Worm (Caenorhabditis elegans) whole organism, L1 larva: ENCODE data around the gene tut-2.
A peak's percentile ranks its signal among the peaks of the same experiment; 100 is the strongest.

Source experiments
- C04F5.9 ChIP-seq: sonication (generic microtip); optimal IDR thresholded peaks from 2 replicates; lab custom pipeline; 2016; ENCODE audit warnings: missing genetic modification characterization, missing compliant biosample characterization
- F16B12.6 ChIP-seq: fragments of 150-350 bp; optimal IDR thresholded peaks from 2 replicates; lab custom pipeline; 2014; ENCODE audit warnings: missing biosample characterization, missing genetic modification characterization
- Y116A8C.19 ChIP-seq: sonication (generic microtip); optimal IDR thresholded peaks from 2 replicates; lab custom pipeline; 2016; ENCODE audit warnings: missing compliant biosample characterization, missing genetic modification characterization, borderline replicate concordance
- aha-1 ChIP-seq: fragments of 150-350 bp; optimal IDR thresholded peaks from 2 replicates; lab custom pipeline; 2014; ENCODE audit warnings: missing biosample characterization, missing genetic modification characterization
- aly-2 ChIP-seq: fragments of 150-350 bp; optimal IDR thresholded peaks from 2 replicates; lab custom pipeline; 2014; ENCODE audit warnings: missing biosample characterization, missing genetic modification characterization
- ama-1 ChIP-seq: fragments of 150-350 bp; optimal IDR thresholded peaks from 2 replicates; lab custom pipeline; 2014
- blmp-1 ChIP-seq: fragments of 150-350 bp; optimal IDR thresholded peaks from 2 replicates; lab custom pipeline; 2014; ENCODE audit warnings: missing biosample characterization, missing genetic modification characterization
- ceh-8 ChIP-seq: fragments of 200-800 bp; sonication (Bioruptor generic); optimal IDR thresholded peaks from 2 replicates; lab custom pipeline; 2018; ENCODE audit warnings: mild to moderate bottlenecking, missing genetic modification characterization, moderate library complexity, missing compliant biosample characterization
- dpl-1 ChIP-seq, 3 experiments: fragments of 150-350 bp in 2 of 3; sonication (generic microtip) in 1 of 3; optimal IDR thresholded peaks; 2 replicates each; lab custom pipeline; 2014 to 2017; ENCODE audit warnings: missing biosample characterization in 3 of 3, missing genetic modification characterization in 3 of 3, missing genetic modification reagents in 3 of 3
- dsc-1 ChIP-seq: sonication (generic microtip); optimal IDR thresholded peaks from 2 replicates; lab custom pipeline; 2016; ENCODE audit warnings: mild to moderate bottlenecking, missing genetic modification characterization, missing compliant biosample characterization
- efl-1 ChIP-seq, 4 experiments: fragments of 150-350 bp; optimal IDR thresholded peaks in 3 of 4; peaks in 1 of 4; 1 replicate in 1 of 4; 2 replicates in 3 of 4; lab custom pipeline; 2014; ENCODE audit warnings: missing biosample characterization in 2 of 4, missing genetic modification characterization in 2 of 4, missing genetic modification reagents in 2 of 4
- egl-13 ChIP-seq: sonication (generic microtip); optimal IDR thresholded peaks from 2 replicates; lab custom pipeline; 2016; ENCODE audit warnings: missing genotype, missing genetic modification reagents, missing genetic modification characterization, missing compliant biosample characterization
- elt-2 ChIP-seq: sonication (generic microtip); optimal IDR thresholded peaks from 2 replicates; lab custom pipeline; 2016; ENCODE audit warnings: missing genetic modification characterization, mild to moderate bottlenecking, inconsistent platforms, missing compliant biosample characterization, missing genetic modification reagents
- ets-5 ChIP-seq: fragments of 200-800 bp; sonication (Bioruptor generic); IDR thresholded peaks from 2 replicates; pipeline ENCODE4 v1.3.6; 2022; ENCODE audit warnings: missing genetic modification characterization, missing compliant biosample characterization
- fkh-10 ChIP-seq: sonication (generic microtip); optimal IDR thresholded peaks from 2 replicates; lab custom pipeline; 2017; ENCODE audit warnings: missing biosample characterization, missing genetic modification reagents, missing genetic modification characterization
- fos-1 ChIP-seq: fragments of 150-350 bp; optimal IDR thresholded peaks from 2 replicates; lab custom pipeline; 2014; ENCODE audit warnings: missing biosample characterization, missing genetic modification characterization
- lin-13 ChIP-seq: fragments of 150-350 bp; optimal IDR thresholded peaks from 2 replicates; lab custom pipeline; 2014; ENCODE audit warnings: missing biosample characterization, missing genetic modification reagents, missing genetic modification characterization
- lin-14 ChIP-seq: fragments of 200-800 bp; sonication (Bioruptor generic); optimal IDR thresholded peaks from 2 replicates; lab custom pipeline; 2018; ENCODE audit warnings: mild to moderate bottlenecking, missing genetic modification characterization, moderate library complexity, missing compliant biosample characterization
- lin-39 ChIP-seq: fragments of 150-350 bp; optimal IDR thresholded peaks from 2 replicates; lab custom pipeline; 2014; ENCODE audit warnings: missing biosample characterization, missing genetic modification reagents, missing genetic modification characterization
- lir-3 ChIP-seq: sonication (generic microtip); optimal IDR thresholded peaks from 2 replicates; lab custom pipeline; 2016; ENCODE audit warnings: mild to moderate bottlenecking, missing genetic modification characterization, moderate library complexity, missing compliant biosample characterization; ENCODE audit not compliant: poor library complexity
- nhr-11 ChIP-seq: fragments of 150-350 bp; optimal IDR thresholded peaks from 2 replicates; lab custom pipeline; 2014; ENCODE audit warnings: missing biosample characterization, missing genetic modification characterization
- nhr-12 ChIP-seq: sonication (generic microtip); optimal IDR thresholded peaks from 2 replicates; lab custom pipeline; 2017; ENCODE audit warnings: missing biosample characterization, missing genetic modification characterization
- nhr-19 ChIP-seq: fragments of 200-800 bp; sonication (Bioruptor generic); conservative IDR thresholded peaks from 2 replicates; pipeline ENCODE4 v1.3.6; 2022; ENCODE audit warnings: missing genetic modification characterization, missing compliant biosample characterization
- nhr-237 ChIP-seq: fragments of 150-350 bp; optimal IDR thresholded peaks from 2 replicates; lab custom pipeline; 2014; ENCODE audit warnings: missing biosample characterization, missing genetic modification characterization
- nhr-28 ChIP-seq: fragments of 150-350 bp; optimal IDR thresholded peaks from 2 replicates; lab custom pipeline; 2014; ENCODE audit warnings: missing biosample characterization, missing genetic modification characterization
- nhr-76 ChIP-seq: sonication (generic microtip); optimal IDR thresholded peaks from 2 replicates; lab custom pipeline; 2017; ENCODE audit warnings: missing biosample characterization, missing genetic modification characterization
- nhr-77 ChIP-seq: fragments of 150-350 bp; optimal IDR thresholded peaks from 2 replicates; lab custom pipeline; 2014; ENCODE audit warnings: missing biosample characterization, missing genetic modification characterization
- nhr-84 ChIP-seq: sonication (generic microtip); optimal IDR thresholded peaks from 2 replicates; lab custom pipeline; 2017; ENCODE audit warnings: missing biosample characterization, missing genetic modification characterization
- pqm-1 ChIP-seq: sonication (generic microtip); optimal IDR thresholded peaks from 3 replicates; lab custom pipeline; 2017; ENCODE audit warnings: missing biosample characterization, missing genetic modification characterization
- rnt-1 ChIP-seq: sonication (generic microtip); optimal IDR thresholded peaks from 2 replicates; lab custom pipeline; 2016; ENCODE audit warnings: mild to moderate bottlenecking, missing genetic modification characterization, moderate library complexity, missing compliant biosample characterization
- skn-1 ChIP-seq: fragments of 150-350 bp; optimal IDR thresholded peaks from 2 replicates; lab custom pipeline; 2014; ENCODE audit warnings: missing biosample characterization, missing genetic modification characterization
- sup-37 ChIP-seq: fragments of 200-800 bp; sonication (Bioruptor generic); optimal IDR thresholded peaks from 2 replicates; lab custom pipeline; 2018; ENCODE audit warnings: mild to moderate bottlenecking, missing genetic modification characterization, missing compliant biosample characterization
- tbx-2 ChIP-seq: sonication (generic microtip); optimal IDR thresholded peaks from 2 replicates; lab custom pipeline; 2016; ENCODE audit warnings: missing genetic modification characterization, missing compliant biosample characterization
- unc-130 ChIP-seq: fragments of 150-350 bp; optimal IDR thresholded peaks from 2 replicates; lab custom pipeline; 2017; ENCODE audit warnings: missing biosample characterization, missing genetic modification characterization, inconsistent platforms
- unc-30 ChIP-seq: sonication (generic microtip); optimal IDR thresholded peaks from 2 replicates; lab custom pipeline; 2017; ENCODE audit warnings: missing biosample characterization, missing genetic modification characterization
- unc-62 ChIP-seq: fragments of 150-350 bp; optimal IDR thresholded peaks from 2 replicates; lab custom pipeline; 2014; ENCODE audit warnings: missing biosample characterization, missing genetic modification reagents, missing genetic modification characterization
- unc-86 ChIP-seq: sonication (generic microtip); optimal IDR thresholded peaks from 2 replicates; lab custom pipeline; 2016; ENCODE audit warnings: missing genetic modification characterization, missing compliant biosample characterization
- vab-15 ChIP-seq: sonication (generic microtip); optimal IDR thresholded peaks from 2 replicates; lab custom pipeline; 2017; ENCODE audit warnings: missing genotype, mild to moderate bottlenecking, missing genetic modification characterization, missing compliant biosample characterization
- xbp-1 ChIP-seq: sonication (generic microtip); optimal IDR thresholded peaks from 2 replicates; lab custom pipeline; 2016; ENCODE audit warnings: missing genetic modification characterization, missing compliant biosample characterization
- zag-1 ChIP-seq: fragments of 150-350 bp; optimal IDR thresholded peaks from 2 replicates; lab custom pipeline; 2014; ENCODE audit warnings: missing biosample characterization, missing genetic modification characterization
- zip-4 ChIP-seq: fragments of 200-800 bp; sonication (Bioruptor generic); optimal IDR thresholded peaks from 2 replicates; lab custom pipeline; 2018; ENCODE audit warnings: mild to moderate bottlenecking, missing genetic modification characterization, moderate library complexity, missing compliant biosample characterization
- ztf-11 ChIP-seq, 2 experiments: sonication (generic microtip); optimal IDR thresholded peaks; 2 replicates each; lab custom pipeline; 2016 to 2017; ENCODE audit warnings: missing genetic modification characterization in 2 of 2, missing biosample characterization in 1 of 2, missing compliant biosample characterization in 1 of 2

Gene tut-2

DNA sequence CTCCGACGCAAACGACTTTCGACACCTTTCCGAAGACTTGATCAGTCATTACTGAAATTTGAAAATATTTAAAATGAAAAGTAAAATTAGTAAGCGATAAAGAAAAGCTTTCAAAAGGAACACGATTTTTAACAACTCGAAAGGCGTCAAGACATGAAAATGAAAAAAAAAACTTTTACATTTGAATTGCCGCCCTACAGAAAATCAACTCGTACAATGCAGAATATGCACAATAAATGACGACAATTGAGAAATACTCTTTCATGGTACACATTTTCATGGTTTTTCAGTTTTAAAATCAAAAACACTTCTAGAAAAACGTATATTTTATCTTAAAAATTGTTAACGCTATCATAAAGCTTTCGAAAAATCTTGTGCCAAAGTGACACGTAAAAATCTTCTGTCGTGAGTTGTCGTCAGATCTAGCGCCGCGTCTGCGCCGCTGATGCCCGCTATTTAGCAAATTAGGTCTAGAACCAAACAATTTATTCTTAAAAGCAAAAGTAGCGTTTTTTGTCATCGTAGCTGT is 3.4 kb downstream of the tut-2 start, which contains the start of gene sqv-4 (continued):
- no peak for TF ChIP-seq rnt-1 (tag; lab: Kevin White, UChicago)
- TF ChIP-seq tbx-2 (tag; lab: Kevin White, UChicago): peak; percentile 61
- no peak for TF ChIP-seq fkh-10
- no peak for TF ChIP-seq C04F5.9 (tag; lab: Kevin White, UChicago)
- TF ChIP-seq skn-1 (tag; lab: Kevin White, UChicago): no peak
- TF ChIP-seq ama-1 (lab: Kevin White, UChicago): no peak
- TF ChIP-seq zip-4 (GFP tag; lab: Kevin White, UChicago): no peak
- no peak for TF ChIP-seq nhr-12 (tag; lab: Kevin White, UChicago)
- no peak for TF ChIP-seq pqm-1 (tag; lab: Kevin White, UChicago)
- TF ChIP-seq zag-1 (tag; lab: Kevin White, UChicago): no peak
- peak; percentile 59 for TF ChIP-seq xbp-1 (tag; lab: Kevin White, UChicago)
- peak; percentile 72 for TF ChIP-seq F16B12.6 (tag; lab: Kevin White, UChicago)
- no peak for TF ChIP-seq nhr-77 (tag; lab: Kevin White, UChicago)
- no peak for TF ChIP-seq unc-62 (GFP tag; lab: Kevin White, UChicago)
- TF ChIP-seq ceh-8 (GFP tag; lab: Kevin White, UChicago): no peak
- peak; percentile 82 to 88 (median 84) for TF ChIP-seq dpl-1 (GFP tag; optimal IDR thresholded peaks at IDR 0.05; lab: Kevin White, UChicago)
- TF ChIP-seq sup-37: no peak
- no peak for TF ChIP-seq aly-2
- TF ChIP-seq elt-2 (tag; lab: Kevin White, UChicago): no peak
- TF ChIP-seq nhr-19 (GFP tag; lab: Robert Waterston, UW): peak; percentile 16; the same call in 1 of the 2 replicates
- no peak for TF ChIP-seq ets-5 (GFP tag; lab: Robert Waterston, UW)
- TF ChIP-seq Y116A8C.19 (tag; lab: Kevin White, UChicago): no peak
- no peak for TF ChIP-seq nhr-11 (tag; lab: Kevin White, UChicago)
- TF ChIP-seq nhr-28 (tag; lab: Kevin White, UChicago): no peak
- peak; percentile 44 for TF ChIP-seq dsc-1
- no peak for TF ChIP-seq aha-1 (tag; lab: Kevin White, UChicago)
- no peak for TF ChIP-seq nhr-84
- TF ChIP-seq vab-15 (tag; lab: Kevin White, UChicago): no peak
- TF ChIP-seq lir-3: no peak
- TF ChIP-seq fos-1 (tag; lab: Kevin White, UChicago): no peak
- no peak for TF ChIP-seq unc-130
- TF ChIP-seq unc-30 (tag; lab: Kevin White, UChicago): no peak
- TF ChIP-seq lin-39 (tag; lab: Kevin White, UChicago): no peak
- no peak for TF ChIP-seq lin-13 (GFP tag; lab: Kevin White, UChicago)
- TF ChIP-seq nhr-76 (tag; lab: Kevin White, UChicago): no peak
- TF ChIP-seq ztf-11 (tag; optimal IDR thresholded peaks at IDR 0.05; lab: Kevin White, UChicago): no peak
- TF ChIP-seq nhr-237 (tag; lab: Kevin White, UChicago): no peak
- TF ChIP-seq unc-86 (tag; lab: Kevin White, UChicago): peak; percentile 10
- no peak for TF ChIP-seq egl-13
- TF ChIP-seq, all 84 proteins: peak for 19

DNA sequence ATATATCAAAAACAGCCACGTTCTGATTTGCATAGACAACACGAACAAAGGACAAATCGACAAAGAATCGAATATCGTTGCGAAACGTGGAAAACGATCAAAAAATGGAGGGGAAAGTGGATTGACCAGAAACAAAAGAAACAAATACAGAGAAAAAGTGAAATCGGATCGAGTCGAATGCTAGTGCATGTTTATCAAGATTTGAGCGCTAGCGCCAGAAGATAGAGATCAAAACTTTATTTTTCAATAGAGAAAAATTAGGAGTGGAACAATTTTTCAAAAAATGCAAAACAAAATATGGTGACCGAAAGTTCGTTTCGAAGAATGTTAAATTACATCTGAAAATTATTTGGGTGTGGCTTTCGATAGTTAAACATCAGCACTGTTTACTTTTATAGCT is 4.0 kb downstream of the tut-2 start:
- TF ChIP-seq blmp-1 (tag; lab: Kevin White, UChicago) (peak; percentile 87), efl-1 (optimal IDR thresholded peaks at IDR 0.05; lab: Kevin White, UChicago) (no peak), efl-1 (GFP tag; optimal IDR thresholded peaks at IDR 0.05 in 1 of 2; lab: Kevin White, UChicago) (peak in 1 of 2 experiments; percentile 71), lin-14 (GFP tag; lab: Kevin White, UChicago) (no peak)
